Worm (Caenorhabditis elegans): ENCODE results near the gene sfxn-1.2.

Gene sfxn-1.2

ce11 chrII:11154957-11155356 lies 30.9 kb upstream of the sfxn-1.2 start:
- TF ChIP-seq madf-3 (GFP tag; IDR thresholded peaks at IDR 0.05) (no peak), hmg-1.2 (GFP tag; IDR thresholded peaks at IDR 0.05) (no peak), T07F8.4 (tag; optimal IDR thresholded peaks at IDR 0.05) (no peak), Y53F4B.3 (GFP tag; IDR thresholded peaks at IDR 0.05) (no peak), F33H1.4 (GFP tag; IDR thresholded peaks at IDR 0.05) (no peak), let-526 (GFP tag; IDR thresholded peaks at IDR 0.05) (no peak), F10E7.11 (tag; optimal IDR thresholded peaks at IDR 0.05) (no peak), F52B5.7 (tag; optimal IDR thresholded peaks at IDR 0.05) (no peak), C06A6.2 (GFP tag; conservative IDR thresholded peaks at IDR 0.05) (no peak), mel-28 (tag; optimal IDR thresholded peaks at IDR 0.05; ENCODE audit: borderline replicate concordance) (no peak), nfya-2 (GFP tag; IDR thresholded peaks at IDR 0.05) (no peak)

ce11 chrII:11155400-11155799 lies 30.4 kb upstream of the sfxn-1.2 start:
- TF ChIP-seq gei-17 (GFP tag; optimal IDR thresholded peaks at IDR 0.05) (no peak), repo-1 (tag; optimal IDR thresholded peaks at IDR 0.05) (no peak), aptf-2 (GFP tag; conservative IDR thresholded peaks at IDR 0.05) (no peak), nhr-179 (tag; optimal IDR thresholded peaks at IDR 0.05) (no peak), egl-44 (GFP tag; IDR thresholded peaks at IDR 0.05) (no peak), lag-1 (GFP tag; IDR thresholded peaks at IDR 0.05) (no peak), dpff-1 (tag; optimal IDR thresholded peaks at IDR 0.05) (no peak), zim-3 (tag; optimal IDR thresholded peaks at IDR 0.05) (no peak), K11D2.4 (GFP tag; IDR thresholded peaks at IDR 0.05) (no peak), nfyb-1 (GFP tag; IDR thresholded peaks at IDR 0.05) (no peak), rcor-1 (GFP tag; IDR thresholded peaks at IDR 0.05) (no peak), hmg-20 (GFP tag; IDR thresholded peaks at IDR 0.05) (no peak), aptf-3 (GFP tag; IDR thresholded peaks at IDR 0.05) (no peak), Y56A3A.18 (GFP tag; IDR thresholded peaks at IDR 0.05) (no peak), ztf-22 (GFP tag; optimal IDR thresholded peaks at IDR 0.05) (no peak), madf-3 (GFP tag; IDR thresholded peaks at IDR 0.05) (no peak), nfya-1 (tag; optimal IDR thresholded peaks at IDR 0.05; ENCODE audit: borderline replicate concordance, insufficient read depth) (no peak), bed-1 (GFP tag; IDR thresholded peaks at IDR 0.05) (no peak), pha-4 (tag; optimal IDR thresholded peaks at IDR 0.05) (no peak), lsl-1 (GFP tag; optimal IDR thresholded peaks at IDR 0.05) (no peak)

- no peak for TF ChIP-seq cebp-1 (GFP tag; IDR thresholded peaks at IDR 0.05)
- no peak for TF ChIP-seq cebp-1 (tag; optimal IDR thresholded peaks at IDR 0.05)
- TF ChIP-seq nhr-27 (tag; optimal IDR thresholded peaks at IDR 0.05), result no peak
- no peak for TF ChIP-seq K12H6.12 (tag; optimal IDR thresholded peaks at IDR 0.05)
- TF ChIP-seq lir-1 (GFP tag; conservative IDR thresholded peaks at IDR 0.05), result no peak
- no peak for TF ChIP-seq athp-1 (tag; optimal IDR thresholded peaks at IDR 0.05)
- TF ChIP-seq lsl-1 (GFP tag; optimal IDR thresholded peaks at IDR 0.05), result no peak
- TF ChIP-seq attf-3 (GFP tag; conservative IDR thresholded peaks at IDR 0.05), result no peak
- no peak for TF ChIP-seq tbp1 (GFP tag; optimal IDR thresholded peaks at IDR 0.05)
- no peak for TF ChIP-seq zim-3 (tag; optimal IDR thresholded peaks at IDR 0.05)
- TF ChIP-seq lin-40 (tag; optimal IDR thresholded peaks at IDR 0.05), result no peak
- no peak for TF ChIP-seq ceh-40 (GFP tag; IDR thresholded peaks at IDR 0.05)
- no peak for TF ChIP-seq dpl-1 (GFP tag; optimal IDR thresholded peaks at IDR 0.05)
- TF ChIP-seq lin-54 (GFP tag; optimal IDR thresholded peaks at IDR 0.05), result no peak
- TF ChIP-seq ztf-26 (tag; optimal IDR thresholded peaks at IDR 0.05), result no peak
- TF ChIP-seq lag-1 (GFP tag; IDR thresholded peaks at IDR 0.05), result no peak
- TF ChIP-seq B0035.1 (tag; optimal IDR thresholded peaks at IDR 0.05), result no peak
- no peak for TF ChIP-seq F23B12.7 (tag; optimal IDR thresholded peaks at IDR 0.05; ENCODE audit: insufficient read depth)
Observed at ce11 chrII:11156160-11156559, 29.7 kb upstream of the sfxn-1.2 start.

All from whole organism, young adult.